Fruit fly (Drosophila melanogaster) whole organism, wandering third instar larva: ENCODE data around the gene RtcB.

Experiments used
- Abd-B ChIP-seq: fragments of >200 bp; optimal IDR thresholded peaks from 2 replicates; lab custom pipeline; 2017; ENCODE audit warnings: missing biosample characterization, missing genetic modification characterization
- CG32264 ChIP-seq: fragments of 200-800 bp; sonication (Bioruptor generic); optimal IDR thresholded peaks from 2 replicates; lab custom pipeline; 2016; ENCODE audit warnings: missing biosample characterization, missing genetic modification characterization
- CG9705 ChIP-seq: fragments of 200-800 bp; sonication (Bioruptor generic); optimal IDR thresholded peaks from 2 replicates; lab custom pipeline; 2018; ENCODE audit warnings: missing biosample characterization, mild to moderate bottlenecking, missing genetic modification characterization
- CrebA ChIP-seq: fragments of 200-800 bp; sonication (Bioruptor generic); optimal IDR thresholded peaks from 2 replicates; lab custom pipeline; 2016; ENCODE audit warnings: missing biosample characterization, mild to moderate bottlenecking, missing genetic modification characterization, borderline replicate concordance
- Dfd ChIP-seq: fragments of >200 bp; optimal IDR thresholded peaks from 2 replicates; lab custom pipeline; 2017; ENCODE audit warnings: missing biosample characterization, missing genetic modification characterization
- Dif ChIP-seq: fragments of 200-275, 200-300 bp; sonication (Bioruptor generic); optimal IDR thresholded peaks from 2 replicates; lab custom pipeline; 2018; ENCODE audit warnings: missing biosample characterization, missing genetic modification characterization; ENCODE audit not compliant: partially characterized antibody
- GATAd ChIP-seq: sonication (Bioruptor generic); optimal IDR thresholded peaks from 2 replicates; lab custom pipeline; 2016; ENCODE audit warnings: missing biosample characterization, missing genetic modification characterization
- HLH106 ChIP-seq: fragments of 200-800 bp; optimal IDR thresholded peaks from 3 replicates; lab custom pipeline; 2019; ENCODE audit warnings: missing biosample characterization, mild to moderate bottlenecking, missing genetic modification characterization, moderate library complexity
- Hnf4 ChIP-seq: fragments of 200-800 bp; sonication (Bioruptor generic); optimal IDR thresholded peaks from 2 replicates; lab custom pipeline; 2016; ENCODE audit warnings: missing biosample characterization, mild to moderate bottlenecking, missing genetic modification characterization
- Hr78 ChIP-seq: fragments of >200 bp; optimal IDR thresholded peaks from 2 replicates; lab custom pipeline; 2017; ENCODE audit warnings: missing biosample characterization, missing genetic modification characterization
- Hr83 ChIP-seq: fragments of 200-300 bp; sonication (Bioruptor generic); optimal IDR thresholded peaks from 2 replicates; lab custom pipeline; 2016; ENCODE audit warnings: missing biosample characterization, mild to moderate bottlenecking, missing genetic modification characterization, moderate library complexity; ENCODE audit not compliant: poor library complexity, severe bottlenecking
- Jra ChIP-seq: sonication (Bioruptor generic); optimal IDR thresholded peaks from 2 replicates; lab custom pipeline; 2016; ENCODE audit warnings: missing biosample characterization, missing genetic modification characterization
- Mio ChIP-seq: sonication (Bioruptor generic); optimal IDR thresholded peaks from 2 replicates; lab custom pipeline; 2016; ENCODE audit warnings: missing biosample characterization, missing genetic modification characterization
- Myc ChIP-seq: fragments of >200 bp; optimal IDR thresholded peaks from 2 replicates; lab custom pipeline; 2017
- N ChIP-seq: fragments of >200 bp; optimal IDR thresholded peaks from 2 replicates; lab custom pipeline; 2018; ENCODE audit warnings: missing biosample characterization, missing external identifiers, missing genetic modification characterization
- OdsH ChIP-seq: fragments of 200-800 bp; sonication (Bioruptor generic); optimal IDR thresholded peaks from 2 replicates; lab custom pipeline; 2016; ENCODE audit warnings: missing biosample characterization, mild to moderate bottlenecking, missing genetic modification characterization
- Rel ChIP-seq, 2 experiments: fragments of 200-800 bp; sonication (Bioruptor generic) in 1 of 2; optimal IDR thresholded peaks; 2 replicates in 1 of 2; 3 replicates in 1 of 2; lab custom pipeline; 2016 to 2019; ENCODE audit warnings: mild to moderate bottlenecking in 2 of 2, missing biosample characterization in 2 of 2, missing genetic modification characterization in 2 of 2, moderate library complexity in 1 of 2
- Sp1 ChIP-seq: fragments of 200-800 bp; sonication (Bioruptor generic); optimal IDR thresholded peaks from 3 replicates; lab custom pipeline; 2019; ENCODE audit warnings: missing biosample characterization, mild to moderate bottlenecking, missing genetic modification characterization, moderate library complexity
- Vsx2 ChIP-seq: fragments of 200-300, 225-300 bp; sonication (Bioruptor generic); optimal IDR thresholded peaks from 2 replicates; lab custom pipeline; 2018; ENCODE audit warnings: missing biosample characterization, missing genetic modification characterization; ENCODE audit not compliant: partially characterized antibody
- br ChIP-seq: fragments of 200-800 bp; sonication (Bioruptor generic); optimal IDR thresholded peaks from 2 replicates; lab custom pipeline; 2016; ENCODE audit warnings: missing biosample characterization, missing genetic modification characterization
- brk ChIP-seq: fragments of 200-800 bp; sonication (Bioruptor generic); optimal IDR thresholded peaks from 2 replicates; lab custom pipeline; 2016; ENCODE audit warnings: missing biosample characterization, mild to moderate bottlenecking, missing genetic modification characterization
- dl ChIP-seq, 2 experiments: fragments of 175-275, 200-275 bp in 1 of 2; fragments of 200-275 bp in 1 of 2; sonication (Bioruptor generic); optimal IDR thresholded peaks; lab custom pipeline; 2018; ENCODE audit warnings: mild to moderate bottlenecking in 2 of 2, missing biosample characterization in 2 of 2, missing genetic modification characterization in 2 of 2, moderate library complexity in 2 of 2; ENCODE audit not compliant: partially characterized antibody in 2 of 2, insufficient read depth in 1 of 2
- dmrt93B ChIP-seq: fragments of 200-800 bp; sonication (Bioruptor generic); optimal IDR thresholded peaks from 2 replicates; lab custom pipeline; 2018; ENCODE audit warnings: missing biosample characterization, mild to moderate bottlenecking, missing genetic modification characterization
- dsf ChIP-seq: sonication (Bioruptor generic); optimal IDR thresholded peaks from 2 replicates; lab custom pipeline; 2016; ENCODE audit warnings: missing biosample characterization, missing genetic modification characterization, borderline replicate concordance
- ey ChIP-seq: fragments of 200-800 bp; sonication (Bioruptor generic); optimal IDR thresholded peaks from 2 replicates; lab custom pipeline; 2016; ENCODE audit warnings: missing biosample characterization, missing genetic modification characterization
- foxo ChIP-seq, 2 experiments: fragments of 200-800 bp; sonication (Bioruptor generic); optimal IDR thresholded peaks; 2 replicates in 1 of 2; 3 replicates in 1 of 2; lab custom pipeline; 2016 to 2017; ENCODE audit warnings: missing biosample characterization in 2 of 2, missing genetic modification characterization in 2 of 2
- fru ChIP-seq: fragments of 200-800 bp; sonication (Bioruptor generic); optimal IDR thresholded peaks from 3 replicates; lab custom pipeline; 2016; ENCODE audit warnings: missing biosample characterization, mild to moderate bottlenecking, missing genetic modification characterization
- h ChIP-seq: fragments of 200-800 bp; sonication (Bioruptor generic); optimal IDR thresholded peaks from 3 replicates; lab custom pipeline; 2016; ENCODE audit warnings: missing biosample characterization, mild to moderate bottlenecking, missing genetic modification characterization
- jim ChIP-seq: fragments of 175-275, 200-325 bp; sonication (Bioruptor generic); optimal IDR thresholded peaks from 2 replicates; lab custom pipeline; 2016; ENCODE audit warnings: missing biosample characterization, mild to moderate bottlenecking, missing genetic modification characterization
- lola ChIP-seq: fragments of >200 bp; optimal IDR thresholded peaks from 2 replicates; lab custom pipeline; 2017; ENCODE audit warnings: missing biosample characterization, missing genetic modification characterization
- pan ChIP-seq: fragments of >200 bp; optimal IDR thresholded peaks from 2 replicates; lab custom pipeline; 2017
- psq ChIP-seq: fragments of 200-800 bp; sonication (Bioruptor generic); optimal IDR thresholded peaks from 3 replicates; lab custom pipeline; 2017; ENCODE audit warnings: missing biosample characterization, mild to moderate bottlenecking, missing genetic modification characterization, moderate library complexity
- rgr ChIP-seq: fragments of 200-800 bp; sonication (Bioruptor generic); optimal IDR thresholded peaks from 3 replicates; lab custom pipeline; 2016; ENCODE audit warnings: missing biosample characterization, mild to moderate bottlenecking, missing genetic modification characterization
- sage ChIP-seq: fragments of 200-800 bp; sonication (Bioruptor generic); optimal IDR thresholded peaks from 2 replicates; lab custom pipeline; 2016; ENCODE audit warnings: missing biosample characterization, mild to moderate bottlenecking, missing genetic modification characterization
- sv ChIP-seq: fragments of 200-800 bp; sonication (Bioruptor generic); optimal IDR thresholded peaks from 3 replicates; lab custom pipeline; 2016; ENCODE audit warnings: missing biosample characterization, missing genetic modification characterization
- tai ChIP-seq: sonication (Bioruptor generic); optimal IDR thresholded peaks from 2 replicates; lab custom pipeline; 2016; ENCODE audit warnings: missing biosample characterization, missing genetic modification characterization
- usp ChIP-seq: fragments of >200 bp; optimal IDR thresholded peaks from 2 replicates; lab custom pipeline; 2017; ENCODE audit warnings: missing biosample characterization, missing genetic modification characterization
- woc ChIP-seq: sonication (Bioruptor generic); optimal IDR thresholded peaks from 2 replicates; lab custom pipeline; 2016; ENCODE audit warnings: missing biosample characterization, mild to moderate bottlenecking, missing genetic modification characterization

The RtcB gene

DNA sequence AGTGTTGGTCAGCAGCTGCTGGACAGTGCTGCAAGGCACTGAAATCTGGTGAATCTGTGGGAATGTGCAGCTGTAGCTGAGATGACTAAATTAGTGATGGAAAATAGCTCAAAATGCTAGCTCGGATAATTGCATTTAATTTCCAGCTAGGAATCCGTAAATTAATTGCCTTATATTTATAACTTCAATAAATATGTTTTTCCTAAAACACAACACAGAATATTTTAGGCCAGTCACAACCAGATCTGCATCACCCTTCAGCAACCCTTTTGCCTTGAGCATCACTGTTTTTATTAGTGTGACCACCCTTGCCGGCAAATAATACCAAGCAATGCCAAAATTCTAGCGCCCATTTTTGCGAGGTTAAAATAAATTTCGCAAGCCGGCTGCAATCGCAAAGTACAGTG is 14.3 kb downstream of the RtcB start, which contains the start of gene Hs2st:
Hs2st (minus strand) TSS at position 17 of the 407 bp plus-strand sequence.
- peak; percentile 89 for TF ChIP-seq Sp1
- TF ChIP-seq psq (GFP tag; lab: Kevin White, UChicago) = peak; percentile 87
- TF ChIP-seq rgr = peak; percentile 96
- TF ChIP-seq Jra (GFP tag; lab: Kevin White, UChicago) = peak; percentile 96
- TF ChIP-seq GATAd = peak; percentile 92
- TF ChIP-seq Hnf4 (GFP tag; lab: Kevin White, UChicago) = peak; percentile 97
- peak; percentile 84 for TF ChIP-seq CG32264 (GFP tag; lab: Kevin White, UChicago)
- TF ChIP-seq lola (GFP tag; lab: Kevin White, UChicago) = no peak
- no peak for TF ChIP-seq brk (GFP tag; lab: Kevin White, UChicago)
- TF ChIP-seq jim (GFP tag; lab: Kevin White, UChicago) = peak; percentile 88
- peak; percentile 94 for TF ChIP-seq dmrt93B (GFP tag; lab: Kevin White, UChicago)
- TF ChIP-seq Dif = no peak
- no peak for TF ChIP-seq Dfd (GFP tag; lab: Kevin White, UChicago)
- peak; percentile 57 to 97 for TF ChIP-seq foxo (GFP tag; optimal IDR thresholded peaks at IDR 0.05; lab: Kevin White, UChicago)
- peak; percentile 94 for TF ChIP-seq OdsH (GFP tag; lab: Kevin White, UChicago)
- no peak for TF ChIP-seq dl (GFP tag; optimal IDR thresholded peaks at IDR 0.05; lab: Kevin White, UChicago; ENCODE audit: insufficient read depth in 1 of 2, partially characterized antibody in 2 of 2)
- TF ChIP-seq br (GFP tag; lab: Kevin White, UChicago) = peak; percentile 94
- no peak for TF ChIP-seq N (GFP tag; lab: Kevin White, UChicago)
- TF ChIP-seq CG9705 (GFP tag; lab: Kevin White, UChicago) = peak; percentile 94
- TF ChIP-seq Abd-B (GFP tag; lab: Kevin White, UChicago) = no peak
- TF ChIP-seq pan (lab: Kevin White, UChicago) = no peak
- TF ChIP-seq HLH106 = peak; percentile 95
- no peak for TF ChIP-seq usp
- peak; percentile 95 for TF ChIP-seq ey (GFP tag; lab: Kevin White, UChicago)
- TF ChIP-seq h (GFP tag; lab: Kevin White, UChicago) = peak; percentile 96
- TF ChIP-seq sv = peak; percentile 94
- TF ChIP-seq woc = peak; percentile 98
- peak; percentile 99 for TF ChIP-seq Myc
- TF ChIP-seq Mio (GFP tag; lab: Kevin White, UChicago) = peak; percentile 73
- no peak for TF ChIP-seq CrebA (GFP tag; lab: Kevin White, UChicago)
- no peak for TF ChIP-seq Hr78 (GFP tag; lab: Kevin White, UChicago)
- TF ChIP-seq Vsx2 (GFP tag; lab: Kevin White, UChicago) = no peak
- TF ChIP-seq tai (GFP tag; lab: Kevin White, UChicago) = no peak
- TF ChIP-seq fru (GFP tag; lab: Kevin White, UChicago) = peak; percentile 95
- TF ChIP-seq Hr83 (GFP tag; lab: Kevin White, UChicago) = peak; percentile 87
- TF ChIP-seq sage (GFP tag; lab: Kevin White, UChicago) = no peak
- peak; percentile 31 for TF ChIP-seq Rel (GFP tag; optimal IDR thresholded peaks at IDR 0.05; lab: Kevin White, UChicago)
- TF ChIP-seq Rel (tag; optimal IDR thresholded peaks at IDR 0.05; lab: Kevin White, UChicago) = peak; percentile 85
- TF ChIP-seq dsf = peak; percentile 92

DNA sequence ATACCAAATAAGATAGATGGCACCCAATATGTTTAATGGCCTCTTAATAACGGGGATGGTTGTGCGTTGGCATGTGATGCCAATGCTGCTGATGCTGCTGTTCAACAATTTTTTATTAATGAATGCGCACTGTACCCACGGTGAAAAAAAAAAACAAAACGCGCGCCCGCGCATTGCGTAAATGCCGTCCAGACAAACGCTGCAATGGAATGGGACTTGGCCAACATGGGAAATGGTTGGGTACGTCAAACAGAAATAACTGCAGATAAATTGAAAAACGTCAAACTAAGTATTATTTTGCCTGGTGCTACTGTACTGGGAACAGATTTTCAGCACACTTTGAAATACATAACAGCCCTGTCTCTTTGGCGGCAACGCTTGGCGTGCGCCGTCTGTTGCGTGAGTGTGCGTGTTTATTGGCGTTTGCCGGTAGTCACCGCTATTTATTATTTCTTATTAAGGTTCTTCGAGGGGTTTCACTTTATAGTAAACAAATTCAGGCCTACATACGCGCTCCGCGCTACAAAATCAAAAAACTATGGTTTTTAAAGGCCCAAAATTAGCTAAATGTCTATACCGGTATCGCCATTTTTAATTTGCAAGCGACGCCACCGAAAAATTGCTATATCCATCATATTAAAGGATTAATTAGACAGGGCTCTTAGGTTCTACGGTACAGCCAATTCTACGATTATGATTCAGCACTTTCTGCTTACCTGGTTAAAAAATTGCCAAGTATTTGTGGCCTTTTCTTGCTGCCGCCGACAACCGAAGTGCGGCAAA is 22.3 kb downstream of the RtcB start:
- peak; percentile 6 for TF ChIP-seq ey (GFP tag; lab: Kevin White, UChicago)
- no peak for TF ChIP-seq lola (GFP tag; lab: Kevin White, UChicago)
- peak; percentile 26 for TF ChIP-seq OdsH (GFP tag; lab: Kevin White, UChicago)
- TF ChIP-seq foxo (GFP tag; optimal IDR thresholded peaks at IDR 0.05; lab: Kevin White, UChicago) = peak in 1 of 2 experiments; percentile 35
- peak; percentile 6 for TF ChIP-seq Myc
- TF ChIP-seq HLH106 = peak; percentile 2
- no peak for TF ChIP-seq Mio (GFP tag; lab: Kevin White, UChicago)
- TF ChIP-seq woc = peak; percentile 33
- TF ChIP-seq h (GFP tag; lab: Kevin White, UChicago) = peak; percentile 89
- no peak for TF ChIP-seq CrebA (GFP tag; lab: Kevin White, UChicago)
- TF ChIP-seq Hr78 (GFP tag; lab: Kevin White, UChicago) = no peak
